Fruit fly (Drosophila melanogaster) whole organism, embryonic: ENCODE data around the gene CG14883.

Source experiments
- BEAF-32 ChIP-seq: fragments of 200-800 bp; sonication (Bioruptor generic); optimal IDR thresholded peaks from 3 replicates; lab custom pipeline; 2017; ENCODE audit warnings: missing biosample characterization, missing genetic modification characterization, mild to moderate bottlenecking, moderate library complexity, missing genetic modification reagents
- CG10431 ChIP-seq: fragments of 200-800 bp; sonication (Bioruptor generic); optimal IDR thresholded peaks from 3 replicates; lab custom pipeline; 2018; ENCODE audit warnings: missing biosample characterization, mild to moderate bottlenecking, missing genetic modification characterization
- CG11504 ChIP-seq: fragments of 200-800 bp; sonication (Bioruptor generic); optimal IDR thresholded peaks from 3 replicates; lab custom pipeline; 2019; ENCODE audit warnings: missing biosample characterization, mild to moderate bottlenecking, missing genetic modification characterization, moderate library complexity
- CG12769 ChIP-seq: fragments of 200-800 bp; sonication (Bioruptor generic); optimal IDR thresholded peaks from 2 replicates; lab custom pipeline; 2019; ENCODE audit warnings: missing biosample characterization, mild to moderate bottlenecking, missing genetic modification characterization, moderate library complexity
- CG13624 ChIP-seq: fragments of 200-800 bp; sonication (Bioruptor generic); optimal IDR thresholded peaks from 2 replicates; lab custom pipeline; 2016; ENCODE audit warnings: missing biosample characterization, missing genetic modification characterization
- CG14965 ChIP-seq: fragments of 200-800 bp; sonication (Bioruptor generic); optimal IDR thresholded peaks from 2 replicates; lab custom pipeline; 2016; ENCODE audit warnings: missing biosample characterization, missing genetic modification characterization, borderline replicate concordance
- CG17359 ChIP-seq: fragments of 200-800 bp; sonication (Bioruptor generic); optimal IDR thresholded peaks from 3 replicates; lab custom pipeline; 2018; ENCODE audit warnings: missing biosample characterization, mild to moderate bottlenecking, missing genetic modification characterization, moderate library complexity
- CG17802 ChIP-seq: fragments of 200-800 bp; sonication (Bioruptor generic); optimal IDR thresholded peaks from 2 replicates; lab custom pipeline; 2018; ENCODE audit warnings: missing biosample characterization, mild to moderate bottlenecking, missing genetic modification characterization, moderate library complexity
- CG18599 ChIP-seq: fragments of 200-800 bp; sonication (Bioruptor generic); optimal IDR thresholded peaks from 3 replicates; lab custom pipeline; 2017; ENCODE audit warnings: missing biosample characterization, missing genetic modification characterization, mild to moderate bottlenecking, moderate library complexity, missing genetic modification reagents
- CG18764 ChIP-seq: fragments of 200-800 bp; sonication (Bioruptor generic); optimal IDR thresholded peaks from 3 replicates; lab custom pipeline; 2016; ENCODE audit warnings: missing biosample characterization, missing genetic modification characterization
- CG2116 ChIP-seq: fragments of 200-800 bp; sonication (Bioruptor generic); optimal IDR thresholded peaks from 3 replicates; lab custom pipeline; 2018; ENCODE audit warnings: missing biosample characterization, mild to moderate bottlenecking, missing genetic modification characterization
- CG2875 ChIP-seq: fragments of 200-800 bp; sonication (Bioruptor generic); optimal IDR thresholded peaks from 2 replicates; lab custom pipeline; 2017; ENCODE audit warnings: missing biosample characterization, mild to moderate bottlenecking, missing genetic modification characterization, missing genetic modification reagents
- CG3407 ChIP-seq: fragments of 200-800 bp; sonication (Bioruptor generic); optimal IDR thresholded peaks from 2 replicates; lab custom pipeline; 2018; ENCODE audit warnings: missing biosample characterization, mild to moderate bottlenecking, missing genetic modification characterization
- CG34422 ChIP-seq: fragments of 200-800 bp; sonication (Bioruptor generic); IDR thresholded peaks from 3 replicates; pipeline ENCODE4 v1.3.6; 2022; ENCODE audit warnings: missing biosample characterization, missing genetic modification characterization
- CG43689 ChIP-seq: fragments of 200-800 bp; sonication (Bioruptor generic); IDR thresholded peaks from 2 replicates; pipeline ENCODE4 v1.3.6; 2022; ENCODE audit warnings: missing biosample characterization, missing genetic modification characterization
- CG4617 ChIP-seq: fragments of 200-800 bp; sonication (Bioruptor generic); optimal IDR thresholded peaks from 3 replicates; lab custom pipeline; 2016; ENCODE audit warnings: missing biosample characterization, missing genetic modification characterization, borderline replicate concordance
- CG5180 ChIP-seq: fragments of 200-800 bp; sonication (Bioruptor generic); optimal IDR thresholded peaks from 3 replicates; lab custom pipeline; 2017; ENCODE audit warnings: missing biosample characterization, missing genetic modification characterization, mild to moderate bottlenecking, moderate library complexity, missing genetic modification reagents
- CG5953 ChIP-seq: fragments of 200-800 bp; sonication (Bioruptor generic); IDR thresholded peaks from 2 replicates; pipeline ENCODE4 v1.3.6; 2022; ENCODE audit warnings: missing biosample characterization, missing genetic modification characterization
- CG8478 ChIP-seq: fragments of >200 bp; optimal IDR thresholded peaks from 2 replicates; lab custom pipeline; 2018
- CTCF ChIP-seq: fragments of 200-800 bp; sonication (Bioruptor generic); optimal IDR thresholded peaks from 2 replicates; lab custom pipeline; 2017; ENCODE audit warnings: missing biosample characterization, mild to moderate bottlenecking, missing genetic modification characterization, moderate library complexity
- Dip3 ChIP-seq: fragments of 200-800 bp; sonication (Bioruptor generic); optimal IDR thresholded peaks from 3 replicates; lab custom pipeline; 2016; ENCODE audit warnings: missing biosample characterization, missing genetic modification characterization
- Dp ChIP-seq: fragments of 200-800 bp; sonication (Bioruptor generic); optimal IDR thresholded peaks from 2 replicates; lab custom pipeline; 2018; ENCODE audit warnings: missing biosample characterization, mild to moderate bottlenecking, missing genetic modification characterization, moderate library complexity
- Dref ChIP-seq: fragments of 200-800 bp; sonication (Bioruptor generic); IDR thresholded peaks from 2 replicates; pipeline ENCODE4 v1.3.6; 2022; ENCODE audit warnings: missing biosample characterization, missing genetic modification characterization
- H15 ChIP-seq: fragments of 200-800 bp; sonication (Bioruptor generic); IDR thresholded peaks from 3 replicates; pipeline ENCODE4 v1.3.6; 2022; ENCODE audit warnings: missing biosample characterization, missing genetic modification characterization
- HmgD ChIP-seq: fragments of 200-800 bp; sonication (Bioruptor generic); optimal IDR thresholded peaks from 3 replicates; lab custom pipeline; 2016; ENCODE audit warnings: missing biosample characterization, missing genetic modification characterization
- Mad ChIP-seq: fragments of 200-800 bp; sonication (Bioruptor generic); optimal IDR thresholded peaks from 2 replicates; lab custom pipeline; 2016; ENCODE audit warnings: missing biosample characterization, missing genetic modification characterization
- NC2β ChIP-seq: fragments of 200-800 bp; sonication (Bioruptor generic); optimal IDR thresholded peaks from 2 replicates; lab custom pipeline; 2016; ENCODE audit warnings: missing biosample characterization, missing genetic modification characterization
- Oli ChIP-seq: fragments of 200-800 bp; sonication (Bioruptor generic); optimal IDR thresholded peaks from 2 replicates; lab custom pipeline; 2018; ENCODE audit warnings: missing biosample characterization, mild to moderate bottlenecking, missing genetic modification characterization, moderate library complexity
- Optix ChIP-seq: fragments of 200-800 bp; sonication (Bioruptor generic); IDR thresholded peaks from 3 replicates; pipeline ENCODE4 v1.3.6; 2022; ENCODE audit warnings: missing biosample characterization, missing genetic modification characterization
- Rx ChIP-seq: fragments of 200-800 bp; sonication (Bioruptor generic); IDR thresholded peaks from 2 replicates; pipeline ENCODE4 v1.3.6; 2022; ENCODE audit warnings: missing biosample characterization, missing genetic modification characterization
- Sry-δ ChIP-seq: fragments of 200-800 bp; sonication (Bioruptor generic); optimal IDR thresholded peaks from 2 replicates; lab custom pipeline; 2016; ENCODE audit warnings: missing biosample characterization, missing genetic modification characterization
- ap ChIP-seq: fragments of 200-800 bp; sonication (Bioruptor generic); IDR thresholded peaks from 2 replicates; pipeline ENCODE4 v1.3.6; 2022; ENCODE audit warnings: missing biosample characterization, missing genetic modification characterization
- bbx ChIP-seq: fragments of 200-800 bp; sonication (Bioruptor generic); IDR thresholded peaks from 2 replicates; pipeline ENCODE4 v1.3.6; 2022; ENCODE audit warnings: missing biosample characterization, missing genetic modification characterization; ENCODE audit not compliant: partially characterized antibody
- bcd ChIP-seq: fragments of 200-800 bp; sonication (Bioruptor generic); optimal IDR thresholded peaks from 2 replicates; lab custom pipeline; 2017; ENCODE audit warnings: missing biosample characterization, mild to moderate bottlenecking, missing genetic modification characterization
- bigmax ChIP-seq: fragments of 200-800 bp; sonication (Bioruptor generic); optimal IDR thresholded peaks from 2 replicates; lab custom pipeline; 2018; ENCODE audit warnings: missing biosample characterization, mild to moderate bottlenecking, missing genetic modification characterization
- caup ChIP-seq: fragments of 200-800 bp; sonication (Bioruptor generic); optimal IDR thresholded peaks from 3 replicates; lab custom pipeline; 2017; ENCODE audit warnings: missing biosample characterization, mild to moderate bottlenecking, missing genetic modification characterization, moderate library complexity; ENCODE audit not compliant: severe bottlenecking
- chinmo ChIP-seq: fragments of 200-800 bp; sonication (Bioruptor generic); IDR thresholded peaks from 4 replicates; pipeline ENCODE4 v1.3.6; 2022; ENCODE audit warnings: missing biosample characterization, missing genetic modification characterization; ENCODE audit not compliant: partially characterized antibody
- chn ChIP-seq: fragments of 200-800 bp; sonication (Bioruptor generic); optimal IDR thresholded peaks from 2 replicates; lab custom pipeline; 2016; ENCODE audit warnings: missing biosample characterization, missing genetic modification characterization
- crol ChIP-seq: fragments of 200-800 bp; sonication (Bioruptor generic); IDR thresholded peaks from 2 replicates; pipeline ENCODE4 v1.3.6; 2022; ENCODE audit warnings: missing biosample characterization, missing genetic modification characterization
- ewg ChIP-seq: fragments of 200-800 bp; sonication (Bioruptor generic); optimal IDR thresholded peaks from 3 replicates; lab custom pipeline; 2017; ENCODE audit warnings: mild to moderate bottlenecking, missing biosample characterization, missing genetic modification reagents, missing genetic modification characterization
- h ChIP-seq: fragments of >200 bp; optimal IDR thresholded peaks from 2 replicates; lab custom pipeline; 2017
- peb ChIP-seq: fragments of 200-800 bp; sonication (Bioruptor generic); IDR thresholded peaks from 2 replicates; pipeline ENCODE4 v1.3.6; 2022; ENCODE audit warnings: missing biosample characterization, missing genetic modification characterization
- rib ChIP-seq: fragments of 200-800 bp; sonication (Bioruptor generic); IDR thresholded peaks from 2 replicates; pipeline ENCODE4 v1.3.6; 2022; ENCODE audit warnings: missing biosample characterization, missing genetic modification characterization
- row ChIP-seq: fragments of 200-800 bp; sonication (Bioruptor generic); IDR thresholded peaks from 3 replicates; pipeline ENCODE4 v1.3.6; 2022; ENCODE audit warnings: missing biosample characterization, missing genetic modification characterization
- seq ChIP-seq: fragments of 200-800 bp; sonication (Bioruptor generic); IDR thresholded peaks from 2 replicates; pipeline ENCODE4 v1.3.6; 2022; ENCODE audit warnings: missing biosample characterization, missing genetic modification characterization
- sima ChIP-seq: fragments of 200-800 bp; sonication (Bioruptor generic); optimal IDR thresholded peaks from 2 replicates; lab custom pipeline; 2016; ENCODE audit warnings: missing biosample characterization, missing genetic modification characterization
- slp2 ChIP-seq: fragments of 200-800 bp; sonication (Bioruptor generic); optimal IDR thresholded peaks from 2 replicates; lab custom pipeline; 2016; ENCODE audit warnings: missing biosample characterization, missing genetic modification characterization
- ssp ChIP-seq: fragments of 200-800 bp; sonication (Bioruptor generic); IDR thresholded peaks from 2 replicates; pipeline ENCODE4 v1.3.6; 2022; ENCODE audit warnings: missing biosample characterization, missing genetic modification characterization
- tap ChIP-seq: fragments of 200-800 bp; optimal IDR thresholded peaks from 3 replicates; lab custom pipeline; 2019; ENCODE audit warnings: missing biosample characterization, mild to moderate bottlenecking, missing genetic modification characterization, moderate library complexity
- toy ChIP-seq: fragments of 200-800 bp; sonication (Bioruptor generic); IDR thresholded peaks from 2 replicates; pipeline ENCODE4 v1.3.6; 2022; ENCODE audit warnings: missing biosample characterization, missing genetic modification characterization
- vnd ChIP-seq: fragments of 200-800 bp; sonication (Bioruptor generic); IDR thresholded peaks from 3 replicates; pipeline ENCODE4 v1.3.6; 2022; ENCODE audit warnings: missing biosample characterization, missing genetic modification characterization; ENCODE audit not compliant: partially characterized antibody
- zf30C ChIP-seq: fragments of 200-800 bp; sonication (Bioruptor generic); optimal IDR thresholded peaks from 3 replicates; lab custom pipeline; 2018; ENCODE audit warnings: missing biosample characterization, mild to moderate bottlenecking, missing genetic modification characterization

The CG14883 gene

DNA sequence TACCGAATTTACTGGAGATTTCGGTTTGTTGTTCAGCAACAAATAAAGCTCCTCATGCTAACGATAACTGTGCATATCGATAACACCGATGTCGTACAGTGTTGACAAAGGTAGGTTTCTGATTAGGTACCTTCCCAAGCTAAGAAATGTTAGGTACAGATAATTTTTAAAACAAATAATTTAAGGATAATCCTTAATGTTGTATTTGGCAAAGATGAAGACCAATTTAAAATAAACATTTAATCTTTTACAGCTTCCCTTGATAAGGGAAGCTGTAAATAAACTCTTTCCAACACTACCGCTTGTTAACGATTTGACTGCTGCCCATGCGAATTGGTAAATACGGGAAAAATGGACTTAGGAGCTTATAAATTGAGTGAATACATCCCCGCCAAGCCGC lies 12.9 kb upstream of the CG14883 start, which contains the start of the genes Ttc1 and CG14882 (continued):
- peak; percentile 40 for TF ChIP-seq CG10431 (GFP tag; lab: Kevin White, UChicago)
- peak; percentile 56 for TF ChIP-seq BEAF-32 (GFP tag; lab: Kevin White, UChicago)
- peak; percentile 91 for TF ChIP-seq seq
- peak; percentile 83 for TF ChIP-seq caup (GFP tag; lab: Kevin White, UChicago)
- peak; percentile 2 for TF ChIP-seq CG14965 (GFP tag; lab: Kevin White, UChicago)
- TF ChIP-seq slp2 (GFP tag; lab: Kevin White, UChicago): peak; percentile 48
- TF ChIP-seq CG3407 (GFP tag; lab: Kevin White, UChicago): peak; percentile 65
- TF ChIP-seq ssp: peak; percentile 74
- TF ChIP-seq CG17359: peak; percentile 74
- peak; percentile 93 for TF ChIP-seq CG34422
- no peak for TF ChIP-seq h (lab: Kevin White, UChicago)
- TF ChIP-seq bigmax: peak; percentile 0
- peak; percentile 78 for TF ChIP-seq peb (GFP tag; lab: Robert Waterston, UW)
- peak; percentile 81 for TF ChIP-seq CG5953 (GFP tag; lab: Robert Waterston, UW)
- TF ChIP-seq NC2β (GFP tag; lab: Kevin White, UChicago): peak; percentile 59
- peak; percentile 32 for TF ChIP-seq sima (GFP tag; lab: Kevin White, UChicago)
- TF ChIP-seq Dref: peak; percentile 73
- peak; percentile 77 for TF ChIP-seq CG43689
- TF ChIP-seq CG8478 (lab: Kevin White, UChicago): no peak
- no peak for TF ChIP-seq CG17802 (tag; lab: Kevin White, UChicago)
- peak; percentile 88 for TF ChIP-seq chn (GFP tag; lab: Kevin White, UChicago)
- TF ChIP-seq H15 (GFP tag; lab: Robert Waterston, UW): peak; percentile 87
- TF ChIP-seq Dip3 (GFP tag; lab: Kevin White, UChicago): peak; percentile 90
- TF ChIP-seq CG5180: no peak
- TF ChIP-seq CG13624 (GFP tag; lab: Kevin White, UChicago): peak; percentile 93
- TF ChIP-seq Optix (GFP tag; lab: Robert Waterston, UW): peak; percentile 69
- TF ChIP-seq CG18764 (GFP tag; lab: Kevin White, UChicago): peak; percentile 71
- TF ChIP-seq Mad (GFP tag; lab: Kevin White, UChicago): peak; percentile 86
- TF ChIP-seq CG11504: no peak
- TF ChIP-seq crol (GFP tag; lab: Robert Waterston, UW): 0 out of 2 replicates have a peak, but pooled peaks have one; percentile 23
- no peak for TF ChIP-seq zf30C (GFP tag; lab: Kevin White, UChicago)
- TF ChIP-seq Oli: peak; percentile 76
- TF ChIP-seq Rx: peak; percentile 72
- peak; percentile 80 for TF ChIP-seq rib
- peak; percentile 49 for TF ChIP-seq Sry-δ (GFP tag; lab: Kevin White, UChicago)
- peak; percentile 58 for TF ChIP-seq ewg
- TF ChIP-seq row: peak; percentile 95
- no peak for TF ChIP-seq bcd (GFP tag; lab: Kevin White, UChicago)
- TF ChIP-seq CTCF: no peak
- peak; percentile 72 for TF ChIP-seq CG2116 (GFP tag; lab: Kevin White, UChicago)
- no peak for TF ChIP-seq chinmo
- TF ChIP-seq CG2875 (GFP tag; lab: Kevin White, UChicago): peak; percentile 63
- 0 out of 2 replicates have a peak, but pooled peaks have one; percentile 34 for TF ChIP-seq toy
- TF ChIP-seq bbx (GFP tag; lab: Robert Waterston, UW): peak; percentile 74
- TF ChIP-seq tap (tag; lab: Kevin White, UChicago): no peak
- TF ChIP-seq Dp: peak; percentile 44
- 0 out of 3 replicates have a peak, but pooled peaks have one; percentile 19 for TF ChIP-seq vnd (GFP tag; lab: Robert Waterston, UW)
- peak; percentile 69 for TF ChIP-seq CG4617 (GFP tag; lab: Kevin White, UChicago)
- no peak for TF ChIP-seq CG18599 (GFP tag; lab: Kevin White, UChicago)
- TF ChIP-seq HmgD (GFP tag; lab: Kevin White, UChicago): no peak
- no peak for TF ChIP-seq CG12769 (tag; lab: Kevin White, UChicago)
- peak; percentile 89 for TF ChIP-seq ap (GFP tag; lab: Robert Waterston, UW)
